1 fruit fly cellular context compared by ENCODE assay signal in genomic region chr2L:22144127-22144526, dm6.
TF ChIP-seq lines count a peak whose summit lies in the region.

No protein-coding gene starts in this region.

TF ChIP-seq in whole organism, embryonic, 481 proteins besides CTCF, POLR2A, EP300 and RAD21 (continued from another document and continues in another):
- TF ChIP-seq chinmo (GFP tag; IDR thresholded peaks at IDR 0.05; lab: Robert Waterston, UW; ENCODE audit: partially characterized antibody) (0 out of 4 replicates have a peak, but pooled peaks have one; percentile 32), HHEX (GFP tag; optimal IDR thresholded peaks at IDR 0.05; lab: Kevin White, UChicago) (peak; percentile 75), p53 (GFP tag; optimal IDR thresholded peaks at IDR 0.05; lab: Kevin White, UChicago) (no peak), Blimp-1 (GFP tag; optimal IDR thresholded peaks at IDR 0.05; lab: Kevin White, UChicago) (peak; percentile 59), Bdp1 (GFP tag; optimal IDR thresholded peaks at IDR 0.05; lab: Kevin White, UChicago) (no peak), Jarid2 (GFP tag; optimal IDR thresholded peaks at IDR 0.05; lab: Kevin White, UChicago) (no peak), Eip74EF (GFP tag; optimal IDR thresholded peaks at IDR 0.05; lab: Kevin White, UChicago) (no peak), Hmx (GFP tag; optimal IDR thresholded peaks at IDR 0.05; lab: Kevin White, UChicago) (no peak), dmrt99B (tag; optimal IDR thresholded peaks at IDR 0.05; lab: Kevin White, UChicago) (no peak), CG6813 (GFP tag; optimal IDR thresholded peaks at IDR 0.05; lab: Kevin White, UChicago) (peak; percentile 86), Xrp1 (GFP tag; IDR thresholded peaks at IDR 0.05; lab: Robert Waterston, UW) (peak; percentile 82), CG4328 (GFP tag; optimal IDR thresholded peaks at IDR 0.05; lab: Kevin White, UChicago) (peak; percentile 90), Sin3A (optimal IDR thresholded peaks at IDR 0.05; lab: Kevin White, UChicago) (no peak), CG7745 (tag; optimal IDR thresholded peaks at IDR 0.05; lab: Kevin White, UChicago) (no peak), tgo (GFP tag; IDR thresholded peaks at IDR 0.05; lab: Robert Waterston, UW) (no peak), otp (GFP tag; IDR thresholded peaks at IDR 0.05; lab: Robert Waterston, UW) (no peak), gce (GFP tag; IDR thresholded peaks at IDR 0.05; lab: Robert Waterston, UW) (peak; percentile 63; the same call in 1 of the 3 replicates), CG8388 (GFP tag; optimal IDR thresholded peaks at IDR 0.05; lab: Kevin White, UChicago) (no peak), Deaf1 (tag; optimal IDR thresholded peaks at IDR 0.05; lab: Kevin White, UChicago) (peak; percentile 9), exex (tag; optimal IDR thresholded peaks at IDR 0.05; lab: Kevin White, UChicago) (peak; percentile 48), CG10431 (GFP tag; optimal IDR thresholded peaks at IDR 0.05; lab: Kevin White, UChicago) (no peak), shn (GFP tag; optimal IDR thresholded peaks at IDR 0.05; lab: Kevin White, UChicago) (no peak), gt (GFP tag; IDR thresholded peaks at IDR 0.05; lab: Robert Waterston, UW) (no peak), sens-2 (GFP tag; IDR thresholded peaks at IDR 0.05; lab: Robert Waterston, UW) (no peak), Ssrp (tag; optimal IDR thresholded peaks at IDR 0.05; lab: Kevin White, UChicago) (no peak), z (GFP tag; IDR thresholded peaks at IDR 0.05; lab: Robert Waterston, UW) (no peak), CG15696 (tag; optimal IDR thresholded peaks at IDR 0.05; lab: Kevin White, UChicago) (peak; percentile 78), Gug (GFP tag; IDR thresholded peaks at IDR 0.05; lab: Robert Waterston, UW) (no peak), bigmax (GFP tag; optimal IDR thresholded peaks at IDR 0.05; lab: Kevin White, UChicago) (peak; percentile 15), bab2 (GFP tag; optimal IDR thresholded peaks at IDR 0.05; lab: Kevin White, UChicago) (no peak), Trl (optimal IDR thresholded peaks at IDR 0.05; lab: Kevin White, UChicago) (peak; percentile 38 to 54), Trl (GFP tag; optimal IDR thresholded peaks at IDR 0.05; lab: Kevin White, UChicago) (no peak), stc (GFP tag; IDR thresholded peaks at IDR 0.05; lab: Robert Waterston, UW) (peak; percentile 33; the same call in 1 of the 2 replicates), CG43689 (GFP tag; IDR thresholded peaks at IDR 0.05; lab: Robert Waterston, UW) (no peak), CG15011 (GFP tag; optimal IDR thresholded peaks at IDR 0.05; lab: Kevin White, UChicago) (peak; percentile 18), trh (GFP tag; optimal IDR thresholded peaks at IDR 0.05; lab: Kevin White, UChicago) (no peak), row (GFP tag; IDR thresholded peaks at IDR 0.05; lab: Robert Waterston, UW) (no peak), Sry-δ (GFP tag; optimal IDR thresholded peaks at IDR 0.05; lab: Kevin White, UChicago) (no peak), sd (tag; optimal IDR thresholded peaks at IDR 0.05; lab: Kevin White, UChicago) (peak; percentile 70), gcm2 (GFP tag; optimal IDR thresholded peaks at IDR 0.05; lab: Kevin White, UChicago) (no peak), nau (GFP tag; optimal IDR thresholded peaks at IDR 0.05; lab: Kevin White, UChicago) (peak; percentile 54), fd96Cb (tag; optimal IDR thresholded peaks at IDR 0.05; lab: Kevin White, UChicago) (no peak), ara (GFP tag; IDR thresholded peaks at IDR 0.05; lab: Robert Waterston, UW) (peak; percentile 70; the same call in 1 of the 2 replicates), sima (GFP tag; optimal IDR thresholded peaks at IDR 0.05; lab: Kevin White, UChicago) (no peak), hb (GFP tag; IDR thresholded peaks at IDR 0.05; lab: Robert Waterston, UW; ENCODE audit: partially characterized antibody) (no peak), Atf-2 (GFP tag; optimal IDR thresholded peaks at IDR 0.05; lab: Kevin White, UChicago) (no peak), CG30020 (tag; optimal IDR thresholded peaks at IDR 0.05; lab: Kevin White, UChicago) (peak; percentile 28), CG32767 (GFP tag; IDR thresholded peaks at IDR 0.05; lab: Robert Waterston, UW) (peak; percentile 55; the same call in 1 of the 2 replicates), kah (GFP tag; optimal IDR thresholded peaks at IDR 0.05; lab: Kevin White, UChicago) (peak; percentile 50), CG5180 (GFP tag; optimal IDR thresholded peaks at IDR 0.05; lab: Kevin White, UChicago) (peak; percentile 51), CG7987 (GFP tag; optimal IDR thresholded peaks at IDR 0.05; lab: Kevin White, UChicago) (peak; percentile 80), BtbVII (GFP tag; optimal IDR thresholded peaks at IDR 0.05; lab: Kevin White, UChicago) (peak; percentile 45), ase (GFP tag; IDR thresholded peaks at IDR 0.05; lab: Robert Waterston, UW) (no peak), CG13894 (tag; optimal IDR thresholded peaks at IDR 0.05; lab: Kevin White, UChicago) (peak; percentile 59), kni (GFP tag; optimal IDR thresholded peaks at IDR 0.05; lab: Kevin White, UChicago) (peak; percentile 97), CG3847 (GFP tag; IDR thresholded peaks at IDR 0.05; lab: Robert Waterston, UW) (no peak), fd3F (GFP tag; optimal IDR thresholded peaks at IDR 0.05; lab: Kevin White, UChicago) (no peak), PHDP (tag; optimal IDR thresholded peaks at IDR 0.05; lab: Kevin White, UChicago) (no peak), CG17829 (tag; optimal IDR thresholded peaks at IDR 0.05; lab: Kevin White, UChicago) (peak; percentile 38), Fer1 (GFP tag; optimal IDR thresholded peaks at IDR 0.05; lab: Kevin White, UChicago) (peak; percentile 80), scrt (GFP tag; optimal IDR thresholded peaks at IDR 0.05; lab: Kevin White, UChicago) (peak; percentile 4), amos (GFP tag; IDR thresholded peaks at IDR 0.05; lab: Robert Waterston, UW; ENCODE audit: partially characterized antibody) (no peak), bbx (GFP tag; IDR thresholded peaks at IDR 0.05; lab: Robert Waterston, UW; ENCODE audit: partially characterized antibody) (no peak), Dll (GFP tag; IDR thresholded peaks at IDR 0.05; lab: Robert Waterston, UW; ENCODE audit: partially characterized antibody) (no peak), Sox102F (GFP tag; optimal IDR thresholded peaks at IDR 0.05; lab: Kevin White, UChicago) (no peak), CG18599 (GFP tag; optimal IDR thresholded peaks at IDR 0.05; lab: Kevin White, UChicago) (peak; percentile 70), sc (optimal IDR thresholded peaks at IDR 0.05; lab: Kevin White, UChicago) (no peak), sc (GFP tag; optimal IDR thresholded peaks at IDR 0.05; lab: Kevin White, UChicago) (no peak), Dad (GFP tag; optimal IDR thresholded peaks at IDR 0.05; lab: Kevin White, UChicago) (no peak), onecut (GFP tag; IDR thresholded peaks at IDR 0.05; lab: Robert Waterston, UW) (peak; percentile 43; the same call in 1 of the 2 replicates), Xbp1 (GFP tag; optimal IDR thresholded peaks at IDR 0.05; lab: Kevin White, UChicago) (no peak), Mad (GFP tag; optimal IDR thresholded peaks at IDR 0.05; lab: Kevin White, UChicago) (no peak), dimm (GFP tag; IDR thresholded peaks at IDR 0.05; lab: Robert Waterston, UW) (no peak), psq (GFP tag; optimal IDR thresholded peaks at IDR 0.05; lab: Kevin White, UChicago) (no peak), wek (GFP tag; optimal IDR thresholded peaks at IDR 0.05; lab: Kevin White, UChicago) (peak; percentile 47), CG4424 (GFP tag; optimal IDR thresholded peaks at IDR 0.05; lab: Kevin White, UChicago) (no peak), lab (GFP tag; optimal IDR thresholded peaks at IDR 0.05; lab: Kevin White, UChicago) (peak; percentile 80), CG14860 (GFP tag; IDR thresholded peaks at IDR 0.05; lab: Robert Waterston, UW; ENCODE audit: partially characterized antibody) (no peak), Pdp1 (GFP tag; optimal IDR thresholded peaks at IDR 0.05; lab: Kevin White, UChicago) (peak in 1 of 2 experiments; percentile 35), CG34224 (GFP tag; IDR thresholded peaks at IDR 0.05; lab: Robert Waterston, UW; ENCODE audit: partially characterized antibody) (0 out of 3 replicates have a peak, but pooled peaks have one; percentile 13), CG2202 (tag; optimal IDR thresholded peaks at IDR 0.05; lab: Kevin White, UChicago) (no peak), tap (tag; optimal IDR thresholded peaks at IDR 0.05; lab: Kevin White, UChicago) (peak; percentile 59), CG11247 (GFP tag; IDR thresholded peaks at IDR 0.05; lab: Robert Waterston, UW) (no peak), CG14667 (GFP tag; IDR thresholded peaks at IDR 0.05; lab: Robert Waterston, UW) (no peak), Asciz (GFP tag; optimal IDR thresholded peaks at IDR 0.05; lab: Kevin White, UChicago) (peak; percentile 76), dm (GFP tag; optimal IDR thresholded peaks at IDR 0.05; lab: Kevin White, UChicago) (no peak), HLH54F (GFP tag; optimal IDR thresholded peaks at IDR 0.05; lab: Kevin White, UChicago) (no peak), CG6765 (GFP tag; optimal IDR thresholded peaks at IDR 0.05; lab: Kevin White, UChicago) (peak; percentile 74), Nf-YA (GFP tag; IDR thresholded peaks at IDR 0.05; lab: Robert Waterston, UW) (no peak), lbe (GFP tag; optimal IDR thresholded peaks at IDR 0.05; lab: Kevin White, UChicago) (no peak), CG7786 (GFP tag; optimal IDR thresholded peaks at IDR 0.05; lab: Kevin White, UChicago) (no peak), CG6683 (GFP tag; optimal IDR thresholded peaks at IDR 0.05; lab: Kevin White, UChicago) (peak; percentile 15), fd64A (GFP tag; optimal IDR thresholded peaks at IDR 0.05; lab: Kevin White, UChicago) (peak; percentile 89), CG6254 (GFP tag; optimal IDR thresholded peaks at IDR 0.05; lab: Kevin White, UChicago) (peak; percentile 58), knrl (GFP tag; IDR thresholded peaks at IDR 0.05; lab: Robert Waterston, UW; ENCODE audit: partially characterized antibody) (no peak), MTF-1 (GFP tag; optimal IDR thresholded peaks at IDR 0.05; lab: Kevin White, UChicago; ENCODE audit: borderline replicate concordance) (peak; percentile 82), btn (GFP tag; optimal IDR thresholded peaks at IDR 0.05; lab: Kevin White, UChicago) (no peak), Max (GFP tag; optimal IDR thresholded peaks at IDR 0.05; lab: Kevin White, UChicago) (no peak), CG9876 (GFP tag; optimal IDR thresholded peaks at IDR 0.05; lab: Kevin White, UChicago) (no peak), pros (GFP tag; optimal IDR thresholded peaks at IDR 0.05; lab: Kevin White, UChicago) (peak; percentile 25), sqz (GFP tag; optimal IDR thresholded peaks at IDR 0.05; lab: Kevin White, UChicago) (peak; percentile 72), CG8290 (GFP tag; optimal IDR thresholded peaks at IDR 0.05; lab: Kevin White, UChicago) (no peak), CG8290 (tag; optimal IDR thresholded peaks at IDR 0.05; lab: Kevin White, UChicago) (no peak), da (GFP tag; optimal IDR thresholded peaks at IDR 0.05; lab: Kevin White, UChicago) (no peak), CG13775 (GFP tag; optimal IDR thresholded peaks at IDR 0.05; lab: Kevin White, UChicago) (no peak), slbo (GFP tag; IDR thresholded peaks at IDR 0.05; lab: Robert Waterston, UW) (no peak), Fer2 (tag; optimal IDR thresholded peaks at IDR 0.05; lab: Kevin White, UChicago) (peak; percentile 72), cg (GFP tag; optimal IDR thresholded peaks at IDR 0.05; lab: Kevin White, UChicago) (peak; percentile 56), caup (GFP tag; optimal IDR thresholded peaks at IDR 0.05; lab: Kevin White, UChicago; ENCODE audit: severe bottlenecking) (no peak), CG9215 (GFP tag; IDR thresholded peaks at IDR 0.05; lab: Robert Waterston, UW) (no peak), CG7556 (GFP tag; optimal IDR thresholded peaks at IDR 0.05; lab: Kevin White, UChicago) (no peak), nerfin-1 (tag; optimal IDR thresholded peaks at IDR 0.05; lab: Kevin White, UChicago) (peak; percentile 64), crp (GFP tag; optimal IDR thresholded peaks at IDR 0.05; lab: Kevin White, UChicago) (no peak), peb (GFP tag; IDR thresholded peaks at IDR 0.05; lab: Robert Waterston, UW) (no peak), CG4617 (GFP tag; optimal IDR thresholded peaks at IDR 0.05; lab: Kevin White, UChicago; ENCODE audit: borderline replicate concordance) (no peak), CG12744 (GFP tag; optimal IDR thresholded peaks at IDR 0.05; lab: Kevin White, UChicago) (no peak), CG4360 (GFP tag; IDR thresholded peaks at IDR 0.05; lab: Robert Waterston, UW) (no peak; the same call in 1 of the 2 replicates), HLHmδ (GFP tag; optimal IDR thresholded peaks at IDR 0.05; lab: Kevin White, UChicago) (peak; percentile 72), fru (optimal IDR thresholded peaks at IDR 0.05; lab: Kevin White, UChicago) (no peak), CG33213 (GFP tag; optimal IDR thresholded peaks at IDR 0.05; lab: Kevin White, UChicago) (no peak), cwo (GFP tag; optimal IDR thresholded peaks at IDR 0.05; lab: Kevin White, UChicago) (no peak), trem (tag; optimal IDR thresholded peaks at IDR 0.05; lab: Kevin White, UChicago) (no peak), CG17361 (GFP tag; IDR thresholded peaks at IDR 0.05; lab: Robert Waterston, UW) (no peak), CG1233 (GFP tag; optimal IDR thresholded peaks at IDR 0.05; lab: Kevin White, UChicago) (peak; percentile 84), CG2120 (GFP tag; optimal IDR thresholded peaks at IDR 0.05; lab: Kevin White, UChicago) (no peak), CG4282 (GFP tag; optimal IDR thresholded peaks at IDR 0.05; lab: Kevin White, UChicago) (no peak), CG14014 (GFP tag; IDR thresholded peaks at IDR 0.05; lab: Robert Waterston, UW) (no peak; the same call in 1 of the 2 replicates), CG34376 (GFP tag; optimal IDR thresholded peaks at IDR 0.05; lab: Kevin White, UChicago) (peak; percentile 41), NFAT (GFP tag; IDR thresholded peaks at IDR 0.05; lab: Robert Waterston, UW) (no peak; the same call in 1 of the 2 replicates), CG7271 (tag; optimal IDR thresholded peaks at IDR 0.05; lab: Kevin White, UChicago) (peak; percentile 21), hkb (optimal IDR thresholded peaks at IDR 0.05; lab: Kevin White, UChicago) (no peak), hkb (GFP tag; IDR thresholded peaks at IDR 0.05; lab: Robert Waterston, UW) (peak; percentile 55), Awh (GFP tag; IDR thresholded peaks at IDR 0.05; lab: Robert Waterston, UW) (peak; percentile 60; the same call in 1 of the 2 replicates), Spps (tag; optimal IDR thresholded peaks at IDR 0.05; lab: Kevin White, UChicago) (peak; percentile 32)
